Worm (Caenorhabditis elegans) whole organism, L4 larva: ENCODE data around the gene acr-21.

ENCODE experiments used
- F26F4.8 ChIP-seq: fragments of 200-800 bp; sonication (Bioruptor generic); conservative IDR thresholded peaks from 2 replicates; pipeline ENCODE4 v1.3.6; 2022; ENCODE audit warnings: missing genetic modification characterization, missing compliant biosample characterization
- F49E8.2 ChIP-seq: sonication (generic microtip); optimal IDR thresholded peaks from 2 replicates; lab custom pipeline; 2016; ENCODE audit warnings: missing compliant biosample characterization, mild to moderate bottlenecking, missing genetic modification characterization, borderline replicate concordance
- R02D3.7 ChIP-seq: fragments of 150-350 bp; sonication (generic microtip); optimal IDR thresholded peaks from 3 replicates; lab custom pipeline; 2014; ENCODE audit warnings: missing biosample characterization, missing genetic modification characterization
- Y48G9A.11 ChIP-seq: fragments of 200-800 bp; sonication (Bioruptor generic); IDR thresholded peaks from 2 replicates; pipeline ENCODE4 v1.3.6; 2022; ENCODE audit warnings: missing genetic modification reagents, missing genetic modification characterization, missing compliant biosample characterization
- Y5F2A.4 ChIP-seq: fragments of 200-800 bp; sonication (Bioruptor generic); optimal IDR thresholded peaks from 2 replicates; lab custom pipeline; 2018; ENCODE audit warnings: mild to moderate bottlenecking, missing genetic modification characterization, missing compliant biosample characterization
- aha-1 ChIP-seq: fragments of 150-350 bp; peaks from one replicate; lab custom pipeline; 2014; ENCODE audit warnings: missing biosample characterization, missing genetic modification characterization
- arid-1 ChIP-seq: fragments of 200-800 bp; sonication (Bioruptor generic); conservative IDR thresholded peaks from 2 replicates; pipeline ENCODE4 v1.3.6; 2022; ENCODE audit warnings: missing genetic modification reagents, missing genetic modification characterization, missing compliant biosample characterization
- ceh-28 ChIP-seq: fragments of 150-350 bp; optimal IDR thresholded peaks from 2 replicates; lab custom pipeline; 2014; ENCODE audit warnings: missing biosample characterization, missing genetic modification reagents, missing genetic modification characterization
- ceh-44 ChIP-seq: fragments of 200-800 bp; sonication (Bioruptor generic); IDR thresholded peaks from 2 replicates; pipeline ENCODE4 v1.3.6; 2022; ENCODE audit warnings: missing genetic modification reagents, missing genetic modification characterization, missing compliant biosample characterization
- ceh-62 ChIP-seq: sonication (generic microtip); optimal IDR thresholded peaks from 2 replicates; lab custom pipeline; 2017; ENCODE audit warnings: missing biosample characterization, missing genetic modification characterization
- cey-2 ChIP-seq: sonication (generic microtip); optimal IDR thresholded peaks from 3 replicates; lab custom pipeline; 2017; ENCODE audit warnings: missing genetic modification characterization, mild to moderate bottlenecking, missing compliant biosample characterization, antibody characterized with exemption, borderline replicate concordance; ENCODE audit not compliant: insufficient read depth
- ctbp-1 ChIP-seq: fragments of 200-800 bp; sonication (Bioruptor generic); IDR thresholded peaks from 2 replicates; pipeline ENCODE4 v1.3.6; 2022; ENCODE audit warnings: missing genetic modification reagents, missing genetic modification characterization, missing compliant biosample characterization
- daf-12 ChIP-seq: fragments of 150-350 bp; optimal IDR thresholded peaks from 2 replicates; lab custom pipeline; 2014; ENCODE audit warnings: missing biosample characterization, missing genetic modification reagents, missing genetic modification characterization
- daf-19 ChIP-seq: fragments of 200-800 bp; sonication (Bioruptor generic); conservative IDR thresholded peaks from 2 replicates; pipeline ENCODE4 v1.3.6; 2022; ENCODE audit warnings: missing genetic modification characterization, missing compliant biosample characterization
- daf-8 ChIP-seq: fragments of 200-800 bp; sonication (Bioruptor generic); IDR thresholded peaks from 2 replicates; pipeline ENCODE4 v1.3.6; 2022; ENCODE audit warnings: missing genetic modification characterization, missing compliant biosample characterization
- dpl-1 ChIP-seq: fragments of 150-350 bp; optimal IDR thresholded peaks from 2 replicates; lab custom pipeline; 2014; ENCODE audit warnings: missing biosample characterization, missing genetic modification reagents, missing genetic modification characterization
- duxl-1 ChIP-seq: sonication (generic microtip); optimal IDR thresholded peaks from 2 replicates; lab custom pipeline; 2016; ENCODE audit warnings: mild to moderate bottlenecking, missing genetic modification characterization, moderate library complexity, missing compliant biosample characterization; ENCODE audit not compliant: poor library complexity
- dve-1 ChIP-seq: sonication (generic microtip); optimal IDR thresholded peaks from 2 replicates; lab custom pipeline; 2017; ENCODE audit warnings: antibody characterized with exemption, mild to moderate bottlenecking, missing genetic modification characterization, missing compliant biosample characterization; ENCODE audit not compliant: insufficient read depth
- hif-1 ChIP-seq, 2 experiments: sonication (generic microtip); optimal IDR thresholded peaks; 2 replicates each; lab custom pipeline; 2016 to 2017; ENCODE audit warnings: missing compliant biosample characterization in 2 of 2, missing genetic modification characterization in 2 of 2, missing genetic modification reagents in 2 of 2, missing genotype in 2 of 2, mild to moderate bottlenecking in 1 of 2
- hmg-1.1 ChIP-seq: fragments of 200-800 bp; sonication (Bioruptor generic); IDR thresholded peaks from 2 replicates; pipeline ENCODE4 v1.3.6; 2022; ENCODE audit warnings: missing genetic modification reagents, missing genetic modification characterization, missing compliant biosample characterization
- lin-13 ChIP-seq: fragments of 150-350 bp; optimal IDR thresholded peaks from 2 replicates; lab custom pipeline; 2014; ENCODE audit warnings: missing biosample characterization, missing genetic modification reagents, missing genetic modification characterization
- lin-38 ChIP-seq: fragments of 200-800 bp; sonication (Bioruptor generic); IDR thresholded peaks from 2 replicates; pipeline ENCODE4 v1.3.6; 2022; ENCODE audit warnings: missing genetic modification reagents, missing genetic modification characterization, missing compliant biosample characterization
- mdt-29 ChIP-seq: fragments of 200-800 bp; sonication (Bioruptor generic); IDR thresholded peaks from 2 replicates; pipeline ENCODE4 v1.3.6; 2022; ENCODE audit warnings: missing genetic modification reagents, missing genetic modification characterization, missing compliant biosample characterization
- mep-1 ChIP-seq: fragments of 150-350 bp; sonication (generic microtip); optimal IDR thresholded peaks from 3 replicates; lab custom pipeline; 2014; ENCODE audit warnings: missing biosample characterization, missing genetic modification characterization
- mes-2 ChIP-seq: sonication (generic microtip); optimal IDR thresholded peaks from 2 replicates; lab custom pipeline; 2016; ENCODE audit warnings: missing genotype, mild to moderate bottlenecking, missing genetic modification characterization, missing compliant biosample characterization; ENCODE audit not compliant: poor library complexity, severe bottlenecking
- mxl-3 ChIP-seq: fragments of 200-800 bp; sonication (Bioruptor generic); optimal IDR thresholded peaks from 2 replicates; lab custom pipeline; 2018; ENCODE audit warnings: mild to moderate bottlenecking, missing genetic modification characterization, missing compliant biosample characterization
- nhr-28 ChIP-seq: fragments of 150-350 bp; optimal IDR thresholded peaks from 2 replicates; lab custom pipeline; 2014; ENCODE audit warnings: missing biosample characterization, missing genetic modification characterization
- nhr-76 ChIP-seq: fragments of 150-350 bp; optimal IDR thresholded peaks from 2 replicates; lab custom pipeline; 2014; ENCODE audit warnings: missing biosample characterization, missing genetic modification characterization
- php-3 ChIP-seq: fragments of 200-800 bp; sonication (Bioruptor generic); IDR thresholded peaks from 2 replicates; pipeline ENCODE4 v1.3.6; 2022; ENCODE audit warnings: missing genetic modification reagents, missing genetic modification characterization, missing compliant biosample characterization
- spr-1 ChIP-seq: sonication (generic microtip); optimal IDR thresholded peaks from 2 replicates; lab custom pipeline; 2016; ENCODE audit warnings: mild to moderate bottlenecking, missing genetic modification characterization, missing compliant biosample characterization
- tra-1 ChIP-seq: fragments of 200-800 bp; sonication (Bioruptor generic); IDR thresholded peaks from 2 replicates; pipeline ENCODE4 v1.3.6; 2022; ENCODE audit warnings: missing genetic modification reagents, missing genetic modification characterization, missing compliant biosample characterization
- unc-39 ChIP-seq: sonication (generic microtip); optimal IDR thresholded peaks from 2 replicates; lab custom pipeline; 2017; ENCODE audit warnings: missing biosample characterization, missing genetic modification characterization
- unc-62 ChIP-seq, 3 experiments: fragments of 150-350 bp in 1 of 3; sonication (generic microtip); optimal IDR thresholded peaks in 2 of 3; peaks in 1 of 3; 1 replicate in 1 of 3; 2 replicates in 2 of 3; lab custom pipeline; 2014 to 2017; ENCODE audit warnings: missing biosample characterization in 3 of 3, missing genetic modification characterization in 3 of 3, missing genetic modification reagents in 3 of 3, missing genotype in 1 of 3
- ztf-7 ChIP-seq: fragments of 150-350 bp; optimal IDR thresholded peaks from 2 replicates; lab custom pipeline; 2014; ENCODE audit warnings: missing biosample characterization, missing genetic modification characterization

The acr-21 gene

ce11 chrIII:6587564-6587963, 5.9 kb downstream of the acr-21 start, which contains the start of gene ddo-3:
Gene ddo-3 (plus strand): TSS chrIII:6587864.
- TF ChIP-seq daf-19 (GFP tag; lab: Robert Waterston, UW) (no peak), ceh-62 (no peak), nhr-28 (no peak)

ce11 chrIII:6589499-6589898, 7.8 kb downstream of the acr-21 start:
- TF ChIP-seq unc-62 (GFP tag; optimal IDR thresholded peaks at IDR 0.05 in 1 of 2; lab: Kevin White, UChicago): peak in 1 of 2 experiments; percentile 92
- no peak for TF ChIP-seq unc-62 (tag; optimal IDR thresholded peaks at IDR 0.05; lab: Kevin White, UChicago)
- no peak for TF ChIP-seq arid-1 (GFP tag; lab: Robert Waterston, UW)
- TF ChIP-seq, all 104 proteins: peak for 1

- no peak for TF ChIP-seq Y5F2A.4 (GFP tag; lab: Kevin White, UChicago)
- TF ChIP-seq duxl-1 (tag; lab: Kevin White, UChicago): no peak
- TF ChIP-seq cey-2 (tag; lab: Kevin White, UChicago): no peak
- TF ChIP-seq nhr-76 (tag; lab: Kevin White, UChicago): no peak
- no peak for TF ChIP-seq php-3 (GFP tag; lab: Robert Waterston, UW)
- TF ChIP-seq mdt-29 (GFP tag; lab: Robert Waterston, UW): no peak
- no peak for TF ChIP-seq hmg-1.1
- TF ChIP-seq dpl-1 (GFP tag; lab: Kevin White, UChicago): no peak
- no peak for TF ChIP-seq mep-1 (tag; lab: Kevin White, UChicago)
- TF ChIP-seq R02D3.7: no peak
- no peak for TF ChIP-seq lin-38 (GFP tag; lab: Robert Waterston, UW)
- TF ChIP-seq ceh-28 (tag; lab: Kevin White, UChicago): no peak
- no peak for TF ChIP-seq daf-8
- no peak for TF ChIP-seq ctbp-1
- no peak for TF ChIP-seq aha-1 (tag; lab: Kevin White, UChicago)
Observed at ce11 chrIII:6592075-6592474, 10.4 kb downstream of the acr-21 start, which contains the start of gene F20H11.1. Gene F20H11.1 (minus strand): TSS chrIII:6592175.

ce11 chrIII:6594069-6594468, 12.4 kb downstream of the acr-21 start:
- peak; percentile 69 for TF ChIP-seq aha-1 (tag; lab: Kevin White, UChicago)
- no peak for TF ChIP-seq daf-12 (tag; lab: Kevin White, UChicago)
- TF ChIP-seq mxl-3 (GFP tag; lab: Kevin White, UChicago): no peak
- peak in 1 of 2 experiments; percentile 71 for TF ChIP-seq unc-62 (GFP tag; optimal IDR thresholded peaks at IDR 0.05 in 1 of 2; lab: Kevin White, UChicago)
- no peak for TF ChIP-seq unc-62 (tag; optimal IDR thresholded peaks at IDR 0.05; lab: Kevin White, UChicago)
- TF ChIP-seq spr-1 (tag; lab: Kevin White, UChicago): no peak
- TF ChIP-seq R02D3.7: no peak
- no peak for TF ChIP-seq F49E8.2 (tag; lab: Kevin White, UChicago)
- no peak for TF ChIP-seq F26F4.8 (GFP tag; lab: Robert Waterston, UW)
- no peak for TF ChIP-seq mes-2 (tag; lab: Kevin White, UChicago)
- no peak for TF ChIP-seq dve-1 (tag; lab: Kevin White, UChicago)
- no peak for TF ChIP-seq unc-39 (tag; lab: Kevin White, UChicago)

- TF ChIP-seq hif-1 (tag; optimal IDR thresholded peaks at IDR 0.05; lab: Kevin White, UChicago) (no peak), lin-13 (GFP tag; lab: Kevin White, UChicago) (no peak), Y48G9A.11 (no peak), ceh-44 (GFP tag; lab: Robert Waterston, UW) (no peak), ctbp-1 (no peak), ztf-7 (tag; lab: Kevin White, UChicago) (no peak), lin-38 (GFP tag; lab: Robert Waterston, UW) (no peak), php-3 (GFP tag; lab: Robert Waterston, UW) (no peak), tra-1 (GFP tag; lab: Robert Waterston, UW) (no peak)
Observed at ce11 chrIII:6601073-6601472, 19.4 kb downstream of the acr-21 start, which contains the start of gene let-765. Gene let-765 (minus strand): TSS chrIII:6601173.
